Fruit fly (Drosophila melanogaster) whole organism, embryonic: ENCODE results near the gene Paf-AHalpha.

Experiments
- CG4707 ChIP-seq: fragments of 200-800 bp; sonication (Bioruptor generic); optimal IDR thresholded peaks from 2 replicates; lab custom pipeline; 2018; ENCODE audit warnings: missing biosample characterization, mild to moderate bottlenecking, missing genetic modification characterization, moderate library complexity
- ham ChIP-seq: fragments of 200-800 bp; sonication (Bioruptor generic); IDR thresholded peaks from 2 replicates; pipeline ENCODE4 v1.3.6; 2022; ENCODE audit warnings: missing biosample characterization, missing genetic modification characterization

DNA sequence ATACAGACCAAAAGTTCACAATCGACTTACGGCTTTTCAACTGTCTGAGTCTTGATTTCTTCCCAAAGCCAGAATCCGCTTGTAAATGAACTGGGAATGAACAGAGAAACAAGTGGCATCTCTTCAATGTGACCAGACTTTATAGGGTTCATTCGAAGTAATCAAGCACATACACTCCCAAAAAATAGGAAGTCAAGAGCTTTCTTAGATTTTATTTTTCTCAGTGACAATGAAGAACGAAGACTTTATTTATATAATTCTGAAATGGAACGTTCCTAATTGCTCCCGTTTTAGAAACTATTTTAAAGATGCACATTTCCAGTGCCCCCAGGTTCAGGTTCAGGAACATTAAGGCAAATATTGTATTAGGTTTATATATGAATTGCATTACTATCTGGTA is 22.5 kb upstream of the Paf-AHalpha start:
- TF ChIP-seq ham (GFP tag; lab: Robert Waterston, UW): no peak
- TF ChIP-seq CG4707: no peak
